Fruit fly (Drosophila melanogaster): Measurements from ENCODE around the gene CG3842.

Gene CG3842

dm6 chrX:6330369-6330949 is 7.1 kb upstream of the CG3842 start, which contains the start of gene CG42240 (continued):
- no peak for TF ChIP-seq BEAF-32 (GFP tag; optimal IDR thresholded peaks at IDR 0.05)
- no peak for TF ChIP-seq Poxn (GFP tag; IDR thresholded peaks at IDR 0.05)
- peak; percentile 95 for TF ChIP-seq Oli (tag; optimal IDR thresholded peaks at IDR 0.05)
- TF ChIP-seq CG9727 (GFP tag; optimal IDR thresholded peaks at IDR 0.05), result peak; percentile 91
- peak; percentile 93 for TF ChIP-seq Fer1 (GFP tag; optimal IDR thresholded peaks at IDR 0.05)
- TF ChIP-seq CG7928 (GFP tag; optimal IDR thresholded peaks at IDR 0.05), result peak; percentile 16
- peak; percentile 87 for TF ChIP-seq CG10267 (tag; optimal IDR thresholded peaks at IDR 0.05)
- TF ChIP-seq B-H1 (GFP tag; IDR thresholded peaks at IDR 0.05), result peak; percentile 62
- TF ChIP-seq CG4617 (GFP tag; optimal IDR thresholded peaks at IDR 0.05; ENCODE audit: borderline replicate concordance), result peak; percentile 50
- TF ChIP-seq CG17328 (GFP tag; IDR thresholded peaks at IDR 0.05), result peak; percentile 51; the same call in 1 of the 2 replicates
- peak; percentile 91 for TF ChIP-seq CG10209 (GFP tag; optimal IDR thresholded peaks at IDR 0.05)
- TF ChIP-seq da (GFP tag; optimal IDR thresholded peaks at IDR 0.05), result no peak
- peak; percentile 95 for TF ChIP-seq CoRest (tag; optimal IDR thresholded peaks at IDR 0.05)
- TF ChIP-seq Scr (GFP tag; IDR thresholded peaks at IDR 0.05; ENCODE audit: partially characterized antibody), result no peak
- TF ChIP-seq pros (GFP tag; optimal IDR thresholded peaks at IDR 0.05), result no peak
- no peak for TF ChIP-seq CG7745 (tag; optimal IDR thresholded peaks at IDR 0.05)
- no peak for TF ChIP-seq stwl (tag; optimal IDR thresholded peaks at IDR 0.05)
- peak; percentile 88 for TF ChIP-seq Blimp-1 (GFP tag; optimal IDR thresholded peaks at IDR 0.05)
- TF ChIP-seq D (optimal IDR thresholded peaks at IDR 0.05), result no peak
- peak; percentile 94 for TF ChIP-seq D (GFP tag; optimal IDR thresholded peaks at IDR 0.05)
- peak; percentile 76 for TF ChIP-seq CG7357 (GFP tag; IDR thresholded peaks at IDR 0.05)
- TF ChIP-seq so (GFP tag; IDR thresholded peaks at IDR 0.05), result peak; percentile 76; the same call in 2 of the 3 replicates
- no peak for TF ChIP-seq knrl (GFP tag; IDR thresholded peaks at IDR 0.05; ENCODE audit: partially characterized antibody)
- TF ChIP-seq CG16779 (GFP tag; IDR thresholded peaks at IDR 0.05), result no peak
- no peak for TF ChIP-seq CG42726 (GFP tag; IDR thresholded peaks at IDR 0.05; ENCODE audit: partially characterized antibody)
- peak; percentile 29 for TF ChIP-seq CG8290 (GFP tag; optimal IDR thresholded peaks at IDR 0.05)
- peak; percentile 72 to 81 for TF ChIP-seq CG8290 (tag; optimal IDR thresholded peaks at IDR 0.05)
- peak; percentile 93 for TF ChIP-seq CG18619 (GFP tag; optimal IDR thresholded peaks at IDR 0.05)
- TF ChIP-seq tup (GFP tag; optimal IDR thresholded peaks at IDR 0.05), result peak; percentile 58
- TF ChIP-seq Atf3 (GFP tag; optimal IDR thresholded peaks at IDR 0.05), result peak; percentile 67
- peak; percentile 21; the same call in 1 of the 2 replicates for TF ChIP-seq Adf1 (GFP tag; IDR thresholded peaks at IDR 0.05)
- TF ChIP-seq Side (GFP tag; optimal IDR thresholded peaks at IDR 0.05), result peak; percentile 63
- peak; percentile 41 for TF ChIP-seq Myb (GFP tag; optimal IDR thresholded peaks at IDR 0.05)
- TF ChIP-seq disco-r (GFP tag; optimal IDR thresholded peaks at IDR 0.05), result peak; percentile 61
- peak; percentile 87 for TF ChIP-seq CG34376 (GFP tag; optimal IDR thresholded peaks at IDR 0.05)
- peak; percentile 91 for TF ChIP-seq row (GFP tag; IDR thresholded peaks at IDR 0.05)
- TF ChIP-seq CG13624 (GFP tag; optimal IDR thresholded peaks at IDR 0.05), result peak; percentile 63
- TF ChIP-seq CG12219 (GFP tag; optimal IDR thresholded peaks at IDR 0.05), result peak; percentile 90
- peak; percentile 84 for TF ChIP-seq lmd (GFP tag; IDR thresholded peaks at IDR 0.05)
- no peak for TF ChIP-seq HLHmδ (GFP tag; optimal IDR thresholded peaks at IDR 0.05)
- peak; percentile 85 for TF ChIP-seq HmgZ (tag; optimal IDR thresholded peaks at IDR 0.05)
- TF ChIP-seq fd64A (GFP tag; optimal IDR thresholded peaks at IDR 0.05), result peak; percentile 73
- TF ChIP-seq kay (GFP tag; optimal IDR thresholded peaks at IDR 0.05), result peak; percentile 86
- no peak for TF ChIP-seq HmgD (GFP tag; optimal IDR thresholded peaks at IDR 0.05)
- no peak for TF ChIP-seq Dip2 (GFP tag; IDR thresholded peaks at IDR 0.05)
- TF ChIP-seq zfh2 (GFP tag; optimal IDR thresholded peaks at IDR 0.05), result peak; percentile 46
- peak; percentile 81 for TF ChIP-seq CG10462 (GFP tag; optimal IDR thresholded peaks at IDR 0.05)
- peak; percentile 84 for TF ChIP-seq CG6813 (GFP tag; optimal IDR thresholded peaks at IDR 0.05)
- TF ChIP-seq H2.0 (GFP tag; IDR thresholded peaks at IDR 0.05), result peak; percentile 60
- no peak for TF ChIP-seq cas (GFP tag; IDR thresholded peaks at IDR 0.05)

Measured in whole organism, embryonic.